Fruit fly (Drosophila melanogaster) whole organism, embryonic: ENCODE data around the gene Prx2.

Experiments used
- Ada2b ChIP-seq: fragments of 200-800 bp; sonication (Bioruptor generic); IDR thresholded peaks from 2 replicates; pipeline ENCODE4 v1.3.6; 2022; ENCODE audit warnings: missing biosample characterization, missing genetic modification characterization
- Antp ChIP-seq: fragments of 200-800 bp; sonication (Bioruptor generic); optimal IDR thresholded peaks from 3 replicates; lab custom pipeline; 2016; ENCODE audit warnings: missing biosample characterization, missing genetic modification characterization
- Atf6 ChIP-seq: fragments of 200-800 bp; sonication (Bioruptor generic); IDR thresholded peaks from 2 replicates; pipeline ENCODE4 v1.3.6; 2022; ENCODE audit warnings: missing biosample characterization, missing genetic modification characterization
- Bteb2 ChIP-seq: fragments of 200-800 bp; sonication (Bioruptor generic); optimal IDR thresholded peaks from 2 replicates; lab custom pipeline; 2016; ENCODE audit warnings: missing biosample characterization, missing genetic modification characterization
- CG11398 ChIP-seq: fragments of 200-800 bp; sonication (Bioruptor generic); optimal IDR thresholded peaks from 2 replicates; lab custom pipeline; 2016; ENCODE audit warnings: missing biosample characterization, missing genetic modification characterization
- CG11695 ChIP-seq: fragments of 200-800 bp; sonication (Bioruptor generic); IDR thresholded peaks from 3 replicates; pipeline ENCODE4 v1.3.6; 2022; ENCODE audit warnings: missing biosample characterization, missing genetic modification characterization
- CG12155 ChIP-seq: fragments of 200-800 bp; sonication (Bioruptor generic); optimal IDR thresholded peaks from 3 replicates; lab custom pipeline; 2016; ENCODE audit warnings: missing biosample characterization, missing genetic modification characterization
- CG12769 ChIP-seq: fragments of 200-800 bp; sonication (Bioruptor generic); optimal IDR thresholded peaks from 2 replicates; lab custom pipeline; 2019; ENCODE audit warnings: missing biosample characterization, mild to moderate bottlenecking, missing genetic modification characterization, moderate library complexity
- CG13775 ChIP-seq: fragments of 200-800 bp; sonication (Bioruptor generic); optimal IDR thresholded peaks from 3 replicates; lab custom pipeline; 2017; ENCODE audit warnings: missing biosample characterization, mild to moderate bottlenecking, missing genetic modification characterization
- CG13894 ChIP-seq: fragments of 200-800 bp; sonication (Bioruptor generic); optimal IDR thresholded peaks from 3 replicates; lab custom pipeline; 2018; ENCODE audit warnings: missing biosample characterization, mild to moderate bottlenecking, missing genetic modification characterization, moderate library complexity
- CG14965 ChIP-seq: fragments of 200-800 bp; sonication (Bioruptor generic); optimal IDR thresholded peaks from 2 replicates; lab custom pipeline; 2016; ENCODE audit warnings: missing biosample characterization, missing genetic modification characterization, borderline replicate concordance
- CG17361 ChIP-seq: fragments of 200-800 bp; sonication (Bioruptor generic); IDR thresholded peaks from 3 replicates; pipeline ENCODE4 v1.3.6; 2022; ENCODE audit warnings: missing biosample characterization, missing genetic modification characterization
- CG17802 ChIP-seq: fragments of 200-800 bp; sonication (Bioruptor generic); optimal IDR thresholded peaks from 2 replicates; lab custom pipeline; 2018; ENCODE audit warnings: missing biosample characterization, mild to moderate bottlenecking, missing genetic modification characterization, moderate library complexity
- CG2199 ChIP-seq: fragments of 200-800 bp; sonication (Bioruptor generic); IDR thresholded peaks from 3 replicates; pipeline ENCODE4 v1.3.6; 2022; ENCODE audit warnings: missing biosample characterization, missing genetic modification characterization
- CG3281 ChIP-seq: fragments of 200-800 bp; sonication (Bioruptor generic); optimal IDR thresholded peaks from 3 replicates; lab custom pipeline; 2017; ENCODE audit warnings: missing biosample characterization, mild to moderate bottlenecking, missing genetic modification characterization
- CG4360 ChIP-seq: fragments of 200-800 bp; sonication (Bioruptor generic); IDR thresholded peaks from 2 replicates; pipeline ENCODE4 v1.3.6; 2022; ENCODE audit warnings: missing biosample characterization, missing genetic modification characterization
- CG43689 ChIP-seq: fragments of 200-800 bp; sonication (Bioruptor generic); IDR thresholded peaks from 2 replicates; pipeline ENCODE4 v1.3.6; 2022; ENCODE audit warnings: missing biosample characterization, missing genetic modification characterization
- CG6254 ChIP-seq: fragments of 200-800 bp; sonication (Bioruptor generic); optimal IDR thresholded peaks from 3 replicates; lab custom pipeline; 2017; ENCODE audit warnings: mild to moderate bottlenecking, missing biosample characterization, missing genetic modification reagents, missing genetic modification characterization
- CG6654 ChIP-seq: fragments of 200-800 bp; sonication (Bioruptor generic); optimal IDR thresholded peaks from 2 replicates; lab custom pipeline; 2017; ENCODE audit warnings: missing biosample characterization, mild to moderate bottlenecking, missing genetic modification characterization
- CG7271 ChIP-seq: fragments of 200-800 bp; sonication (Bioruptor generic); optimal IDR thresholded peaks from 2 replicates; lab custom pipeline; 2018; ENCODE audit warnings: missing biosample characterization, mild to moderate bottlenecking, missing genetic modification characterization, moderate library complexity
- CG8290 ChIP-seq, 3 experiments: fragments of 200-800 bp; sonication (Bioruptor generic); optimal IDR thresholded peaks; 2 replicates each; lab custom pipeline; 2016 to 2019; ENCODE audit warnings: missing biosample characterization in 3 of 3, missing genetic modification characterization in 3 of 3, mild to moderate bottlenecking in 2 of 3, moderate library complexity in 1 of 3
- CG9817 ChIP-seq: fragments of 200-800 bp; sonication (Bioruptor generic); optimal IDR thresholded peaks from 2 replicates; lab custom pipeline; 2018; ENCODE audit warnings: missing biosample characterization, mild to moderate bottlenecking, missing genetic modification characterization, moderate library complexity
- CG9932 ChIP-seq: fragments of 200-800 bp; sonication (Bioruptor generic); IDR thresholded peaks from 2 replicates; pipeline ENCODE4 v1.3.6; 2022; ENCODE audit warnings: missing biosample characterization, missing genetic modification characterization
- Camta ChIP-seq: fragments of 200-800 bp; sonication (Bioruptor generic); optimal IDR thresholded peaks from 2 replicates; lab custom pipeline; 2016; ENCODE audit warnings: missing biosample characterization, missing genetic modification characterization
- Dip2 ChIP-seq: fragments of 200-800 bp; sonication (Bioruptor generic); IDR thresholded peaks from 2 replicates; pipeline ENCODE4 v1.3.6; 2022; ENCODE audit warnings: missing biosample characterization, missing genetic modification characterization
- Gsc ChIP-seq: fragments of 200-800 bp; sonication (Bioruptor generic); IDR thresholded peaks from 2 replicates; pipeline ENCODE4 v1.3.6; 2022; ENCODE audit warnings: missing biosample characterization, missing genetic modification characterization
- Hey ChIP-seq: fragments of 200-800 bp; sonication (Bioruptor generic); optimal IDR thresholded peaks from 3 replicates; lab custom pipeline; 2018; ENCODE audit warnings: missing biosample characterization, mild to moderate bottlenecking, missing genetic modification characterization
- Hr78 ChIP-seq, 2 experiments: fragments of 200-800 bp in 1 of 2; fragments of >200 bp in 1 of 2; sonication (Bioruptor generic) in 1 of 2; optimal IDR thresholded peaks; 2 replicates each; lab custom pipeline; 2017 to 2019; ENCODE audit warnings: missing biosample characterization in 2 of 2, missing genetic modification characterization in 2 of 2, mild to moderate bottlenecking in 1 of 2, moderate library complexity in 1 of 2
- MBD-R2 ChIP-seq: fragments of 200-800 bp; sonication (Bioruptor generic); IDR thresholded peaks from 2 replicates; pipeline ENCODE4 v1.3.6; 2022; ENCODE audit warnings: missing biosample characterization, missing genetic modification characterization
- MESR4 ChIP-seq: fragments of 200-800 bp; sonication (Bioruptor generic); optimal IDR thresholded peaks from 2 replicates; lab custom pipeline; 2018; ENCODE audit warnings: missing biosample characterization, mild to moderate bottlenecking, missing genetic modification characterization, moderate library complexity
- Med ChIP-seq: fragments of 200-800 bp; sonication (Bioruptor generic); peaks from one replicate; lab custom pipeline; 2016; ENCODE audit warnings: missing biosample characterization, missing genetic modification characterization, mild to moderate bottlenecking, inconsistent platforms, moderate library complexity
- NK7.1 ChIP-seq: fragments of 200-800 bp; sonication (Bioruptor generic); optimal IDR thresholded peaks from 3 replicates; lab custom pipeline; 2016; ENCODE audit warnings: missing biosample characterization, missing genetic modification characterization
- Nf-YB ChIP-seq: fragments of 200-800 bp; sonication (Bioruptor generic); optimal IDR thresholded peaks from 3 replicates; lab custom pipeline; 2019; ENCODE audit warnings: missing biosample characterization, mild to moderate bottlenecking, missing genetic modification characterization, moderate library complexity
- Six4 ChIP-seq: fragments of 200-800 bp; sonication (Bioruptor generic); optimal IDR thresholded peaks from 2 replicates; lab custom pipeline; 2016; ENCODE audit warnings: missing biosample characterization, missing genetic modification characterization
- bbx ChIP-seq: fragments of 200-800 bp; sonication (Bioruptor generic); IDR thresholded peaks from 2 replicates; pipeline ENCODE4 v1.3.6; 2022; ENCODE audit warnings: missing biosample characterization, missing genetic modification characterization; ENCODE audit not compliant: partially characterized antibody
- bigmax ChIP-seq: fragments of 200-800 bp; sonication (Bioruptor generic); optimal IDR thresholded peaks from 2 replicates; lab custom pipeline; 2018; ENCODE audit warnings: missing biosample characterization, mild to moderate bottlenecking, missing genetic modification characterization
- chinmo ChIP-seq: fragments of 200-800 bp; sonication (Bioruptor generic); IDR thresholded peaks from 4 replicates; pipeline ENCODE4 v1.3.6; 2022; ENCODE audit warnings: missing biosample characterization, missing genetic modification characterization; ENCODE audit not compliant: partially characterized antibody
- dmrt99B ChIP-seq: fragments of 200-800 bp; sonication (Bioruptor generic); optimal IDR thresholded peaks from 2 replicates; lab custom pipeline; 2018; ENCODE audit warnings: missing biosample characterization, mild to moderate bottlenecking, missing genetic modification characterization, moderate library complexity
- ems ChIP-seq: fragments of 200-800 bp; sonication (Bioruptor generic); optimal IDR thresholded peaks from 3 replicates; lab custom pipeline; 2016; ENCODE audit warnings: missing biosample characterization, missing genetic modification characterization
- her ChIP-seq: fragments of 200-800 bp; sonication (Bioruptor generic); optimal IDR thresholded peaks from 2 replicates; lab custom pipeline; 2016; ENCODE audit warnings: missing biosample characterization, missing genetic modification characterization
- hkb ChIP-seq, 2 experiments: fragments of 200-800 bp in 1 of 2; fragments of >200 bp in 1 of 2; sonication (Bioruptor generic) in 1 of 2; IDR thresholded peaks in 1 of 2; optimal IDR thresholded peaks in 1 of 2; 2 replicates each; pipeline versions ENCODE4 v1.3.6 to Lab custom; 2017 to 2022; ENCODE audit warnings: missing biosample characterization in 1 of 2, missing genetic modification characterization in 1 of 2
- ind ChIP-seq: fragments of 200-800 bp; sonication (Bioruptor generic); optimal IDR thresholded peaks from 3 replicates; lab custom pipeline; 2016; ENCODE audit warnings: missing biosample characterization, missing genetic modification characterization
- inv ChIP-seq: fragments of 200-800 bp; sonication (Bioruptor generic); IDR thresholded peaks from 2 replicates; pipeline ENCODE4 v1.3.6; 2022; ENCODE audit warnings: missing biosample characterization, missing genetic modification characterization; ENCODE audit not compliant: partially characterized antibody
- klu ChIP-seq: fragments of 200-800 bp; sonication (Bioruptor generic); IDR thresholded peaks from 2 replicates; pipeline ENCODE4 v1.3.6; 2022; ENCODE audit warnings: missing biosample characterization, missing genetic modification characterization
- kni ChIP-seq: fragments of 200-800 bp; sonication (Bioruptor generic); optimal IDR thresholded peaks from 3 replicates; lab custom pipeline; 2017; ENCODE audit warnings: mild to moderate bottlenecking, missing biosample characterization, missing genetic modification reagents, missing genetic modification characterization
- odd ChIP-seq: fragments of 200-800 bp; sonication (Bioruptor generic); optimal IDR thresholded peaks from 2 replicates; lab custom pipeline; 2017; ENCODE audit warnings: missing biosample characterization, mild to moderate bottlenecking, missing genetic modification characterization
- salm ChIP-seq: fragments of 200-800 bp; sonication (Bioruptor generic); optimal IDR thresholded peaks from 2 replicates; lab custom pipeline; 2018; ENCODE audit warnings: missing biosample characterization, mild to moderate bottlenecking, missing genetic modification characterization
- sima ChIP-seq: fragments of 200-800 bp; sonication (Bioruptor generic); optimal IDR thresholded peaks from 2 replicates; lab custom pipeline; 2016; ENCODE audit warnings: missing biosample characterization, missing genetic modification characterization
- ttk ChIP-seq: fragments of 200-800 bp; sonication (Bioruptor generic); IDR thresholded peaks from 2 replicates; pipeline ENCODE4 v2.1.2; 2022; ENCODE audit warnings: missing biosample characterization, missing genetic modification characterization
- twi ChIP-seq: fragments of 200-800 bp; optimal IDR thresholded peaks from 2 replicates; lab custom pipeline; 2019; ENCODE audit warnings: missing biosample characterization, mild to moderate bottlenecking, missing genetic modification characterization, moderate library complexity

The Prx2 gene

dm6 chrX:13310764-13311163 is 18.9 kb upstream of the Prx2 start (continued):
- no peak for TF ChIP-seq CG2199
- no peak for TF ChIP-seq CG11398 (GFP tag; lab: Kevin White, UChicago)
- TF ChIP-seq Atf6 (GFP tag; lab: Robert Waterston, UW) = peak; percentile 25; the same call in 1 of the 2 replicates
- no peak for TF ChIP-seq CG13775 (GFP tag; lab: Kevin White, UChicago)
- no peak for TF ChIP-seq CG9817 (tag; lab: Kevin White, UChicago)
- no peak for TF ChIP-seq ems (GFP tag; lab: Kevin White, UChicago)
- TF ChIP-seq Camta (GFP tag; lab: Kevin White, UChicago) = no peak
- no peak for TF ChIP-seq kni
- no peak for TF ChIP-seq dmrt99B
- no peak for TF ChIP-seq CG11695
- TF ChIP-seq CG6254 (GFP tag; lab: Kevin White, UChicago) = no peak
- peak; percentile 17 for TF ChIP-seq Hey (tag; lab: Kevin White, UChicago)
- peak; percentile 25 for TF ChIP-seq Med (GFP tag; lab: Kevin White, UChicago)
- no peak for TF ChIP-seq Antp (GFP tag; lab: Kevin White, UChicago)
- peak; percentile 88 for TF ChIP-seq CG12769 (tag; lab: Kevin White, UChicago)
- peak; percentile 72; the same call in 1 of the 4 replicates for TF ChIP-seq chinmo
- no peak for TF ChIP-seq Dip2 (GFP tag; lab: Robert Waterston, UW)
- no peak for TF ChIP-seq CG6654
- no peak for TF ChIP-seq CG12155 (GFP tag; lab: Kevin White, UChicago)
- TF ChIP-seq ind (GFP tag; lab: Kevin White, UChicago) = no peak
- TF ChIP-seq CG43689 (GFP tag; lab: Robert Waterston, UW) = no peak
- TF ChIP-seq hkb (optimal IDR thresholded peaks at IDR 0.05; lab: Kevin White, UChicago) = no peak
- no peak for TF ChIP-seq hkb (GFP tag; IDR thresholded peaks at IDR 0.05; lab: Robert Waterston, UW)
- no peak for TF ChIP-seq MBD-R2 (GFP tag; lab: Robert Waterston, UW)
- TF ChIP-seq bbx (GFP tag; lab: Robert Waterston, UW) = no peak
- no peak for TF ChIP-seq odd (GFP tag; lab: Kevin White, UChicago)
- TF ChIP-seq klu (GFP tag; lab: Robert Waterston, UW) = no peak
- TF ChIP-seq bigmax (GFP tag; lab: Kevin White, UChicago) = no peak
- no peak for TF ChIP-seq her (GFP tag; lab: Kevin White, UChicago)
- no peak for TF ChIP-seq CG4360 (GFP tag; lab: Robert Waterston, UW)
- peak; percentile 23; the same call in 1 of the 2 replicates for TF ChIP-seq CG9932 (GFP tag; lab: Robert Waterston, UW)
- peak; percentile 9 for TF ChIP-seq CG3281 (GFP tag; lab: Kevin White, UChicago)
- no peak for TF ChIP-seq CG17361 (GFP tag; lab: Robert Waterston, UW)
- no peak for TF ChIP-seq ttk (GFP tag; lab: Robert Waterston, UW)
- TF ChIP-seq CG8290 (GFP tag; optimal IDR thresholded peaks at IDR 0.05; lab: Kevin White, UChicago) = no peak
- peak in 1 of 2 experiments; percentile 58 for TF ChIP-seq CG8290 (tag; optimal IDR thresholded peaks at IDR 0.05; lab: Kevin White, UChicago)
- no peak for TF ChIP-seq CG7271
- TF ChIP-seq twi = no peak
- no peak for TF ChIP-seq CG17802 (tag; lab: Kevin White, UChicago)
- TF ChIP-seq MESR4 (GFP tag; lab: Kevin White, UChicago) = no peak
- TF ChIP-seq sima = no peak
- no peak for TF ChIP-seq Hr78 (GFP tag; optimal IDR thresholded peaks at IDR 0.05; lab: Kevin White, UChicago)
- no peak for TF ChIP-seq Gsc (GFP tag; lab: Robert Waterston, UW)
- TF ChIP-seq Six4 (GFP tag; lab: Kevin White, UChicago) = no peak
- TF ChIP-seq Nf-YB (GFP tag; lab: Kevin White, UChicago) = no peak
- no peak for TF ChIP-seq Bteb2 (GFP tag; lab: Kevin White, UChicago)
- TF ChIP-seq CG13894 (tag; lab: Kevin White, UChicago) = peak; percentile 56
- no peak for TF ChIP-seq Ada2b (GFP tag; lab: Robert Waterston, UW)
- TF ChIP-seq inv = no peak
- TF ChIP-seq salm (tag; lab: Kevin White, UChicago) = no peak
- TF ChIP-seq CG14965 (GFP tag; lab: Kevin White, UChicago) = no peak
- TF ChIP-seq NK7.1 (GFP tag; lab: Kevin White, UChicago) = no peak
